Fruit fly (Drosophila melanogaster) whole organism, wandering third instar larva: Measurements from ENCODE around the gene hec.

Experiments used
- Abd-B ChIP-seq: fragments of >200 bp; optimal IDR thresholded peaks from 2 replicates; lab custom pipeline; 2017; ENCODE audit warnings: missing biosample characterization, missing genetic modification characterization
- CG32264 ChIP-seq: fragments of 200-800 bp; sonication (Bioruptor generic); optimal IDR thresholded peaks from 2 replicates; lab custom pipeline; 2016; ENCODE audit warnings: missing biosample characterization, missing genetic modification characterization
- CG9705 ChIP-seq: fragments of 200-800 bp; sonication (Bioruptor generic); optimal IDR thresholded peaks from 2 replicates; lab custom pipeline; 2018; ENCODE audit warnings: missing biosample characterization, mild to moderate bottlenecking, missing genetic modification characterization
- CrebA ChIP-seq: fragments of 200-800 bp; sonication (Bioruptor generic); optimal IDR thresholded peaks from 2 replicates; lab custom pipeline; 2016; ENCODE audit warnings: missing biosample characterization, mild to moderate bottlenecking, missing genetic modification characterization, borderline replicate concordance
- Dfd ChIP-seq: fragments of >200 bp; optimal IDR thresholded peaks from 2 replicates; lab custom pipeline; 2017; ENCODE audit warnings: missing biosample characterization, missing genetic modification characterization
- Dif ChIP-seq: fragments of 200-275, 200-300 bp; sonication (Bioruptor generic); optimal IDR thresholded peaks from 2 replicates; lab custom pipeline; 2018; ENCODE audit warnings: missing biosample characterization, missing genetic modification characterization; ENCODE audit not compliant: partially characterized antibody
- GATAd ChIP-seq: sonication (Bioruptor generic); optimal IDR thresholded peaks from 2 replicates; lab custom pipeline; 2016; ENCODE audit warnings: missing biosample characterization, missing genetic modification characterization
- HLH106 ChIP-seq: fragments of 200-800 bp; optimal IDR thresholded peaks from 3 replicates; lab custom pipeline; 2019; ENCODE audit warnings: missing biosample characterization, mild to moderate bottlenecking, missing genetic modification characterization, moderate library complexity
- Hnf4 ChIP-seq: fragments of 200-800 bp; sonication (Bioruptor generic); optimal IDR thresholded peaks from 2 replicates; lab custom pipeline; 2016; ENCODE audit warnings: missing biosample characterization, mild to moderate bottlenecking, missing genetic modification characterization
- Hr78 ChIP-seq: fragments of >200 bp; optimal IDR thresholded peaks from 2 replicates; lab custom pipeline; 2017; ENCODE audit warnings: missing biosample characterization, missing genetic modification characterization
- Hr83 ChIP-seq: fragments of 200-300 bp; sonication (Bioruptor generic); optimal IDR thresholded peaks from 2 replicates; lab custom pipeline; 2016; ENCODE audit warnings: missing biosample characterization, mild to moderate bottlenecking, missing genetic modification characterization, moderate library complexity; ENCODE audit not compliant: poor library complexity, severe bottlenecking
- Jra ChIP-seq: sonication (Bioruptor generic); optimal IDR thresholded peaks from 2 replicates; lab custom pipeline; 2016; ENCODE audit warnings: missing biosample characterization, missing genetic modification characterization
- Mio ChIP-seq: sonication (Bioruptor generic); optimal IDR thresholded peaks from 2 replicates; lab custom pipeline; 2016; ENCODE audit warnings: missing biosample characterization, missing genetic modification characterization
- Myc ChIP-seq: fragments of >200 bp; optimal IDR thresholded peaks from 2 replicates; lab custom pipeline; 2017
- N ChIP-seq: fragments of >200 bp; optimal IDR thresholded peaks from 2 replicates; lab custom pipeline; 2018; ENCODE audit warnings: missing biosample characterization, missing external identifiers, missing genetic modification characterization
- OdsH ChIP-seq: fragments of 200-800 bp; sonication (Bioruptor generic); optimal IDR thresholded peaks from 2 replicates; lab custom pipeline; 2016; ENCODE audit warnings: missing biosample characterization, mild to moderate bottlenecking, missing genetic modification characterization
- Rel ChIP-seq, 2 experiments: fragments of 200-800 bp; sonication (Bioruptor generic) in 1 of 2; optimal IDR thresholded peaks; 2 replicates in 1 of 2; 3 replicates in 1 of 2; lab custom pipeline; 2016 to 2019; ENCODE audit warnings: mild to moderate bottlenecking in 2 of 2, missing biosample characterization in 2 of 2, missing genetic modification characterization in 2 of 2, moderate library complexity in 1 of 2
- Sp1 ChIP-seq: fragments of 200-800 bp; sonication (Bioruptor generic); optimal IDR thresholded peaks from 3 replicates; lab custom pipeline; 2019; ENCODE audit warnings: missing biosample characterization, mild to moderate bottlenecking, missing genetic modification characterization, moderate library complexity
- Vsx2 ChIP-seq: fragments of 200-300, 225-300 bp; sonication (Bioruptor generic); optimal IDR thresholded peaks from 2 replicates; lab custom pipeline; 2018; ENCODE audit warnings: missing biosample characterization, missing genetic modification characterization; ENCODE audit not compliant: partially characterized antibody
- br ChIP-seq: fragments of 200-800 bp; sonication (Bioruptor generic); optimal IDR thresholded peaks from 2 replicates; lab custom pipeline; 2016; ENCODE audit warnings: missing biosample characterization, missing genetic modification characterization
- brk ChIP-seq: fragments of 200-800 bp; sonication (Bioruptor generic); optimal IDR thresholded peaks from 2 replicates; lab custom pipeline; 2016; ENCODE audit warnings: missing biosample characterization, mild to moderate bottlenecking, missing genetic modification characterization
- dl ChIP-seq, 2 experiments: fragments of 175-275, 200-275 bp in 1 of 2; fragments of 200-275 bp in 1 of 2; sonication (Bioruptor generic); optimal IDR thresholded peaks; lab custom pipeline; 2018; ENCODE audit warnings: mild to moderate bottlenecking in 2 of 2, missing biosample characterization in 2 of 2, missing genetic modification characterization in 2 of 2, moderate library complexity in 2 of 2; ENCODE audit not compliant: partially characterized antibody in 2 of 2, insufficient read depth in 1 of 2
- dmrt93B ChIP-seq: fragments of 200-800 bp; sonication (Bioruptor generic); optimal IDR thresholded peaks from 2 replicates; lab custom pipeline; 2018; ENCODE audit warnings: missing biosample characterization, mild to moderate bottlenecking, missing genetic modification characterization
- dsf ChIP-seq: sonication (Bioruptor generic); optimal IDR thresholded peaks from 2 replicates; lab custom pipeline; 2016; ENCODE audit warnings: missing biosample characterization, missing genetic modification characterization, borderline replicate concordance
- ey ChIP-seq: fragments of 200-800 bp; sonication (Bioruptor generic); optimal IDR thresholded peaks from 2 replicates; lab custom pipeline; 2016; ENCODE audit warnings: missing biosample characterization, missing genetic modification characterization
- foxo ChIP-seq, 2 experiments: fragments of 200-800 bp; sonication (Bioruptor generic); optimal IDR thresholded peaks; 2 replicates in 1 of 2; 3 replicates in 1 of 2; lab custom pipeline; 2016 to 2017; ENCODE audit warnings: missing biosample characterization in 2 of 2, missing genetic modification characterization in 2 of 2
- fru ChIP-seq: fragments of 200-800 bp; sonication (Bioruptor generic); optimal IDR thresholded peaks from 3 replicates; lab custom pipeline; 2016; ENCODE audit warnings: missing biosample characterization, mild to moderate bottlenecking, missing genetic modification characterization
- h ChIP-seq: fragments of 200-800 bp; sonication (Bioruptor generic); optimal IDR thresholded peaks from 3 replicates; lab custom pipeline; 2016; ENCODE audit warnings: missing biosample characterization, mild to moderate bottlenecking, missing genetic modification characterization
- jim ChIP-seq: fragments of 175-275, 200-325 bp; sonication (Bioruptor generic); optimal IDR thresholded peaks from 2 replicates; lab custom pipeline; 2016; ENCODE audit warnings: missing biosample characterization, mild to moderate bottlenecking, missing genetic modification characterization
- lola ChIP-seq: fragments of >200 bp; optimal IDR thresholded peaks from 2 replicates; lab custom pipeline; 2017; ENCODE audit warnings: missing biosample characterization, missing genetic modification characterization
- pan ChIP-seq: fragments of >200 bp; optimal IDR thresholded peaks from 2 replicates; lab custom pipeline; 2017
- psq ChIP-seq: fragments of 200-800 bp; sonication (Bioruptor generic); optimal IDR thresholded peaks from 3 replicates; lab custom pipeline; 2017; ENCODE audit warnings: missing biosample characterization, mild to moderate bottlenecking, missing genetic modification characterization, moderate library complexity
- rgr ChIP-seq: fragments of 200-800 bp; sonication (Bioruptor generic); optimal IDR thresholded peaks from 3 replicates; lab custom pipeline; 2016; ENCODE audit warnings: missing biosample characterization, mild to moderate bottlenecking, missing genetic modification characterization
- sage ChIP-seq: fragments of 200-800 bp; sonication (Bioruptor generic); optimal IDR thresholded peaks from 2 replicates; lab custom pipeline; 2016; ENCODE audit warnings: missing biosample characterization, mild to moderate bottlenecking, missing genetic modification characterization
- sv ChIP-seq: fragments of 200-800 bp; sonication (Bioruptor generic); optimal IDR thresholded peaks from 3 replicates; lab custom pipeline; 2016; ENCODE audit warnings: missing biosample characterization, missing genetic modification characterization
- tai ChIP-seq: sonication (Bioruptor generic); optimal IDR thresholded peaks from 2 replicates; lab custom pipeline; 2016; ENCODE audit warnings: missing biosample characterization, missing genetic modification characterization
- usp ChIP-seq: fragments of >200 bp; optimal IDR thresholded peaks from 2 replicates; lab custom pipeline; 2017; ENCODE audit warnings: missing biosample characterization, missing genetic modification characterization
- woc ChIP-seq: sonication (Bioruptor generic); optimal IDR thresholded peaks from 2 replicates; lab custom pipeline; 2016; ENCODE audit warnings: missing biosample characterization, mild to moderate bottlenecking, missing genetic modification characterization

Gene hec

dm6 chrX:12909577-12910426 is 47.5 kb downstream of the hec start, which contains the start of the genes Brms1 and CG4645:
Gene Brms1 (minus strand): TSS chrX:12909622.
Gene CG4645 (plus strand): TSS chrX:12909953.
- TF ChIP-seq br (GFP tag; lab: Kevin White, UChicago) (peak; percentile 30), sage (GFP tag; lab: Kevin White, UChicago) (no peak), dmrt93B (GFP tag; lab: Kevin White, UChicago) (peak; percentile 57), HLH106 (tag; lab: Kevin White, UChicago) (peak; percentile 66), dsf (GFP tag; lab: Kevin White, UChicago) (peak; percentile 22), sv (peak; percentile 47), foxo (GFP tag; optimal IDR thresholded peaks at IDR 0.05; lab: Kevin White, UChicago) (peak in 1 of 2 experiments; percentile 70), Hr83 (peak; percentile 61), Rel (GFP tag; optimal IDR thresholded peaks at IDR 0.05; lab: Kevin White, UChicago) (no peak), Rel (tag; optimal IDR thresholded peaks at IDR 0.05; lab: Kevin White, UChicago) (peak; percentile 54), Vsx2 (GFP tag; lab: Kevin White, UChicago) (no peak), lola (GFP tag; lab: Kevin White, UChicago) (no peak), OdsH (GFP tag; lab: Kevin White, UChicago) (peak; percentile 44), rgr (GFP tag; lab: Kevin White, UChicago) (peak; percentile 49), Sp1 (GFP tag; lab: Kevin White, UChicago) (peak; percentile 44), Jra (GFP tag; lab: Kevin White, UChicago) (peak; percentile 21), woc (peak; percentile 57), GATAd (no peak), CG9705 (peak; percentile 43), jim (GFP tag; lab: Kevin White, UChicago) (no peak), Mio (GFP tag; lab: Kevin White, UChicago) (no peak), Dfd (GFP tag; lab: Kevin White, UChicago) (no peak), fru (GFP tag; lab: Kevin White, UChicago) (peak; percentile 54), CG32264 (no peak), Dif (no peak), Hnf4 (no peak), psq (GFP tag; lab: Kevin White, UChicago) (peak; percentile 60), pan (lab: Kevin White, UChicago) (no peak), N (GFP tag; lab: Kevin White, UChicago) (no peak), brk (GFP tag; lab: Kevin White, UChicago) (no peak), CrebA (GFP tag; lab: Kevin White, UChicago) (no peak), tai (no peak), Hr78 (no peak), ey (GFP tag; lab: Kevin White, UChicago) (peak; percentile 39), h (GFP tag; lab: Kevin White, UChicago) (peak; percentile 48), Myc (lab: Kevin White, UChicago) (peak; percentile 91), usp (GFP tag; lab: Kevin White, UChicago) (no peak), Abd-B (GFP tag; lab: Kevin White, UChicago) (no peak), dl (GFP tag; optimal IDR thresholded peaks at IDR 0.05; lab: Kevin White, UChicago; ENCODE audit: insufficient read depth in 1 of 2, partially characterized antibody in 2 of 2) (no peak)

dm6 chrX:12906914-12907313 is 50.3 kb downstream of the hec start, which contains the start of gene mRpL49:
Gene mRpL49 (plus strand): TSS chrX:12907105.
- TF ChIP-seq dl (GFP tag; optimal IDR thresholded peaks at IDR 0.05; lab: Kevin White, UChicago; ENCODE audit: insufficient read depth in 1 of 2, partially characterized antibody in 2 of 2) (no peak), woc (peak; percentile 30), CrebA (GFP tag; lab: Kevin White, UChicago) (no peak), psq (GFP tag; lab: Kevin White, UChicago) (no peak)
